Worm (Caenorhabditis elegans) whole organism, midembryonic: Measurements from ENCODE around the gene T06D4.6.

Source experiments
- T22C8.4 ChIP-seq: fragments of 200-800 bp; sonication (Bioruptor generic); IDR thresholded peaks from 2 replicates; pipeline ENCODE4 v1.3.6; 2022; ENCODE audit warnings: missing genetic modification characterization, missing compliant biosample characterization
- flt-1 ChIP-seq: fragments of 200-800 bp; sonication (Bioruptor generic); IDR thresholded peaks from 2 replicates; pipeline ENCODE4 v1.3.6; 2022; ENCODE audit warnings: missing genetic modification characterization, missing compliant biosample characterization
- klf-2 ChIP-seq: fragments of 200-800 bp; sonication (Bioruptor generic); conservative IDR thresholded peaks from 2 replicates; pipeline ENCODE4 v1.3.6; 2022; ENCODE audit warnings: missing genetic modification reagents, missing genetic modification characterization, missing compliant biosample characterization
- med-1 ChIP-seq: sonication (generic microtip); optimal IDR thresholded peaks from 2 replicates; lab custom pipeline; 2017; ENCODE audit warnings: missing genetic modification characterization, mild to moderate bottlenecking, missing compliant biosample characterization, antibody characterized with exemption, missing genetic modification reagents; ENCODE audit not compliant: insufficient read depth
- ref-1 ChIP-seq: fragments of 200-800 bp; sonication (Bioruptor generic); conservative IDR thresholded peaks from 2 replicates; pipeline ENCODE4 v1.3.6; 2022; ENCODE audit warnings: missing genetic modification reagents, missing genetic modification characterization, missing compliant biosample characterization
- tab-1 ChIP-seq: fragments of 200-800 bp; sonication (Bioruptor generic); IDR thresholded peaks from 2 replicates; pipeline ENCODE4 v1.3.6; 2022; ENCODE audit warnings: missing genetic modification characterization, missing compliant biosample characterization
- ztf-23 ChIP-seq: fragments of 200-800 bp; sonication (Bioruptor generic); IDR thresholded peaks from 2 replicates; pipeline ENCODE4 v1.3.6; 2022; ENCODE audit warnings: missing genetic modification reagents, missing genetic modification characterization, missing compliant biosample characterization
- ztf-29 ChIP-seq: fragments of 200-800 bp; sonication (Bioruptor generic); IDR thresholded peaks from 2 replicates; pipeline ENCODE4 v1.3.6; 2022; ENCODE audit warnings: missing genetic modification reagents, missing genetic modification characterization, missing compliant biosample characterization

DNA sequence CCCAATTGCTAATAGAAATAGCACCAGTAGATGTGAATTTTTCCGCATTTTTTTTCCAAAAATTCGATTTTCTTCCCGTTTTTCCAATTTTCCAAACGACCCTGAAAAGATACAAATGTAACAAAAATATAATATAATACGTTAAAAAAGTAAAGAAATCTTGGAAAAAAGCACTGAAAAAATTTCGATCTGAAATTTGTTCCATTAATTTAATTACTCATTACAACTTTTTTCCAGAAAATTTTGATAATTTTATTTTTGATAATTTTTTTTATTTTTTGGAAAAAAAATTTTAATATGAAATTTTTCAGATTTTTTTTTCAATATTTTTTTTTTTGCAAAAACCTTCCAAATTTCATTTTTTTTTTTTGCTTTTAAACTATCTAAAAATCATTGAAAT is 49.0 kb upstream of the T06D4.6 start, which contains the start of gene skpo-2:
- no peak for TF ChIP-seq ztf-23 (GFP tag; lab: Robert Waterston, UW)
- no peak for TF ChIP-seq klf-2 (GFP tag; lab: Robert Waterston, UW)
- no peak for TF ChIP-seq T22C8.4 (GFP tag; lab: Robert Waterston, UW)
- no peak for TF ChIP-seq tab-1 (GFP tag; lab: Robert Waterston, UW)
- no peak for TF ChIP-seq flt-1 (GFP tag; lab: Robert Waterston, UW)
- no peak for TF ChIP-seq ref-1 (GFP tag; lab: Robert Waterston, UW)
- no peak for TF ChIP-seq med-1 (GFP tag; lab: Kevin White, UChicago)
- no peak for TF ChIP-seq ztf-29
